Fruit fly (Drosophila melanogaster) whole organism, embryonic: Measurements from ENCODE around the gene CG33641.
A peak's percentile ranks its signal among the peaks of the same experiment; 100 is the strongest.

Experiments
- Aef1 ChIP-seq: fragments of 200-800 bp; sonication (Bioruptor generic); IDR thresholded peaks from 3 replicates; pipeline ENCODE4 v1.3.6; 2022; ENCODE audit warnings: missing biosample characterization, missing genetic modification characterization
- B-H2 ChIP-seq: fragments of 200-800 bp; sonication (Bioruptor generic); optimal IDR thresholded peaks from 2 replicates; lab custom pipeline; 2018; ENCODE audit warnings: missing biosample characterization, mild to moderate bottlenecking, missing genetic modification characterization
- CG10321 ChIP-seq: fragments of 200-800 bp; sonication (Bioruptor generic); IDR thresholded peaks from 2 replicates; pipeline ENCODE4 v1.3.6; 2022; ENCODE audit warnings: missing biosample characterization, missing genetic modification characterization
- CG11695 ChIP-seq: fragments of 200-800 bp; sonication (Bioruptor generic); IDR thresholded peaks from 3 replicates; pipeline ENCODE4 v1.3.6; 2022; ENCODE audit warnings: missing biosample characterization, missing genetic modification characterization
- CG1233 ChIP-seq: fragments of 200-800 bp; sonication (Bioruptor generic); optimal IDR thresholded peaks from 4 replicates; lab custom pipeline; 2018; ENCODE audit warnings: missing biosample characterization, mild to moderate bottlenecking, missing genetic modification characterization
- CG12659 ChIP-seq: fragments of 200-800 bp; sonication (Bioruptor generic); optimal IDR thresholded peaks from 3 replicates; lab custom pipeline; 2017; ENCODE audit warnings: mild to moderate bottlenecking, missing biosample characterization, missing genetic modification reagents, missing genetic modification characterization
- CG12769 ChIP-seq: fragments of 200-800 bp; sonication (Bioruptor generic); optimal IDR thresholded peaks from 2 replicates; lab custom pipeline; 2019; ENCODE audit warnings: missing biosample characterization, mild to moderate bottlenecking, missing genetic modification characterization, moderate library complexity
- CG13287 ChIP-seq: fragments of 200-800 bp; sonication (Bioruptor generic); IDR thresholded peaks from 2 replicates; pipeline ENCODE4 v1.3.6; 2022; ENCODE audit warnings: missing biosample characterization, missing genetic modification characterization; ENCODE audit not compliant: partially characterized antibody
- CG13775 ChIP-seq: fragments of 200-800 bp; sonication (Bioruptor generic); optimal IDR thresholded peaks from 3 replicates; lab custom pipeline; 2017; ENCODE audit warnings: missing biosample characterization, mild to moderate bottlenecking, missing genetic modification characterization
- CG14014 ChIP-seq: fragments of 200-800 bp; sonication (Bioruptor generic); IDR thresholded peaks from 2 replicates; pipeline ENCODE4 v1.3.6; 2022; ENCODE audit warnings: missing biosample characterization, missing genetic modification characterization
- CG15269 ChIP-seq: fragments of 200-800 bp; sonication (Bioruptor generic); optimal IDR thresholded peaks from 2 replicates; lab custom pipeline; 2018; ENCODE audit warnings: missing biosample characterization, mild to moderate bottlenecking, missing genetic modification characterization, moderate library complexity
- CG1832 ChIP-seq: fragments of 200-800 bp; sonication (Bioruptor generic); optimal IDR thresholded peaks from 2 replicates; lab custom pipeline; 2017; ENCODE audit warnings: missing biosample characterization, mild to moderate bottlenecking, missing genetic modification characterization, inconsistent platforms
- CG18476 ChIP-seq: fragments of 200-800 bp; sonication (Bioruptor generic); optimal IDR thresholded peaks from 2 replicates; lab custom pipeline; 2016; ENCODE audit warnings: missing biosample characterization, mild to moderate bottlenecking, missing genetic modification characterization
- CG2678 ChIP-seq: fragments of 200-800 bp; sonication (Bioruptor generic); optimal IDR thresholded peaks from 3 replicates; lab custom pipeline; 2019; ENCODE audit warnings: missing biosample characterization, mild to moderate bottlenecking, missing genetic modification characterization, moderate library complexity
- CG30403 ChIP-seq: fragments of 200-800 bp; sonication (Bioruptor generic); optimal IDR thresholded peaks from 3 replicates; lab custom pipeline; 2016; ENCODE audit warnings: missing biosample characterization, missing genetic modification characterization
- CG6272 ChIP-seq: fragments of 200-800 bp; sonication (Bioruptor generic); IDR thresholded peaks from 2 replicates; pipeline ENCODE4 v1.3.6; 2022; ENCODE audit warnings: missing biosample characterization, missing genetic modification characterization
- CG6689 ChIP-seq: fragments of 200-800 bp; sonication (Bioruptor generic); IDR thresholded peaks from 2 replicates; pipeline ENCODE4 v1.3.6; 2022; ENCODE audit warnings: missing biosample characterization, missing genetic modification characterization
- CG6791 ChIP-seq: fragments of 200-800 bp; sonication (Bioruptor generic); IDR thresholded peaks from 3 replicates; pipeline ENCODE4 v1.3.6; 2022; ENCODE audit warnings: missing biosample characterization, missing genetic modification characterization; ENCODE audit not compliant: partially characterized antibody
- CG7271 ChIP-seq: fragments of 200-800 bp; sonication (Bioruptor generic); optimal IDR thresholded peaks from 2 replicates; lab custom pipeline; 2018; ENCODE audit warnings: missing biosample characterization, mild to moderate bottlenecking, missing genetic modification characterization, moderate library complexity
- CG7839 ChIP-seq: fragments of 200-800 bp; sonication (Bioruptor generic); optimal IDR thresholded peaks from 3 replicates; lab custom pipeline; 2018; ENCODE audit warnings: missing biosample characterization, mild to moderate bottlenecking, missing genetic modification characterization, moderate library complexity
- CG8944 ChIP-seq: fragments of 200-800 bp; sonication (Bioruptor generic); optimal IDR thresholded peaks from 3 replicates; lab custom pipeline; 2016; ENCODE audit warnings: missing biosample characterization, missing genetic modification characterization
- CG9876 ChIP-seq: fragments of 200-800 bp; sonication (Bioruptor generic); optimal IDR thresholded peaks from 2 replicates; lab custom pipeline; 2016; ENCODE audit warnings: missing biosample characterization, missing genetic modification characterization
- Camta ChIP-seq: fragments of 200-800 bp; sonication (Bioruptor generic); optimal IDR thresholded peaks from 2 replicates; lab custom pipeline; 2016; ENCODE audit warnings: missing biosample characterization, missing genetic modification characterization
- D19B ChIP-seq: fragments of 200-800 bp; sonication (Bioruptor generic); optimal IDR thresholded peaks from 2 replicates; lab custom pipeline; 2017; ENCODE audit warnings: missing biosample characterization, mild to moderate bottlenecking, missing genetic modification characterization
- Dad ChIP-seq: fragments of 200-800 bp; sonication (Bioruptor generic); optimal IDR thresholded peaks from 3 replicates; lab custom pipeline; 2016; ENCODE audit warnings: missing biosample characterization, missing genetic modification characterization
- HLH3B ChIP-seq: fragments of 200-800 bp; sonication (Bioruptor generic); IDR thresholded peaks from 2 replicates; pipeline ENCODE4 v1.3.6; 2022; ENCODE audit warnings: missing biosample characterization, missing genetic modification characterization
- HmgZ ChIP-seq: fragments of 200-800 bp; sonication (Bioruptor generic); optimal IDR thresholded peaks from 2 replicates; lab custom pipeline; 2018; ENCODE audit warnings: missing biosample characterization, mild to moderate bottlenecking, missing genetic modification characterization
- Kr ChIP-seq: fragments of 200-800 bp; sonication (Bioruptor generic); optimal IDR thresholded peaks from 2 replicates; lab custom pipeline; 2017; ENCODE audit warnings: missing biosample characterization, mild to moderate bottlenecking, missing genetic modification characterization
- Mrtf ChIP-seq: fragments of 200-800 bp; sonication (Bioruptor generic); IDR thresholded peaks from 3 replicates; pipeline ENCODE4 v1.3.6; 2022; ENCODE audit warnings: missing biosample characterization, missing genetic modification characterization
- ab ChIP-seq: fragments of 200-800 bp; sonication (Bioruptor generic); optimal IDR thresholded peaks from 2 replicates; lab custom pipeline; 2016; ENCODE audit warnings: missing biosample characterization, missing genetic modification characterization
- dimm ChIP-seq: fragments of 200-800 bp; sonication (Bioruptor generic); IDR thresholded peaks from 2 replicates; pipeline ENCODE4 v1.3.6; 2022; ENCODE audit warnings: missing biosample characterization, missing genetic modification characterization
- dmrt11E ChIP-seq: fragments of 200-800 bp; sonication (Bioruptor generic); optimal IDR thresholded peaks from 3 replicates; lab custom pipeline; 2018; ENCODE audit warnings: missing biosample characterization, mild to moderate bottlenecking, missing genetic modification characterization, moderate library complexity
- dmrt99B ChIP-seq: fragments of 200-800 bp; sonication (Bioruptor generic); optimal IDR thresholded peaks from 2 replicates; lab custom pipeline; 2018; ENCODE audit warnings: missing biosample characterization, mild to moderate bottlenecking, missing genetic modification characterization, moderate library complexity
- ewg ChIP-seq: fragments of 200-800 bp; sonication (Bioruptor generic); optimal IDR thresholded peaks from 3 replicates; lab custom pipeline; 2017; ENCODE audit warnings: mild to moderate bottlenecking, missing biosample characterization, missing genetic modification reagents, missing genetic modification characterization
- fd96Cb ChIP-seq: fragments of 200-800 bp; sonication (Bioruptor generic); optimal IDR thresholded peaks from 2 replicates; lab custom pipeline; 2018; ENCODE audit warnings: missing biosample characterization, mild to moderate bottlenecking, missing genetic modification characterization, moderate library complexity
- jumu ChIP-seq: fragments of 200-800 bp; sonication (Bioruptor generic); optimal IDR thresholded peaks from 3 replicates; lab custom pipeline; 2016; ENCODE audit warnings: missing biosample characterization, missing genetic modification characterization
- kni ChIP-seq: fragments of 200-800 bp; sonication (Bioruptor generic); optimal IDR thresholded peaks from 3 replicates; lab custom pipeline; 2017; ENCODE audit warnings: mild to moderate bottlenecking, missing biosample characterization, missing genetic modification reagents, missing genetic modification characterization
- lmd ChIP-seq: fragments of 200-800 bp; sonication (Bioruptor generic); IDR thresholded peaks from 2 replicates; pipeline ENCODE4 v1.3.6; 2022; ENCODE audit warnings: missing biosample characterization, missing genetic modification characterization
- nmo ChIP-seq: fragments of 200-800 bp; sonication (Bioruptor generic); optimal IDR thresholded peaks from 2 replicates; lab custom pipeline; 2018; ENCODE audit warnings: missing biosample characterization, mild to moderate bottlenecking, missing genetic modification characterization, moderate library complexity
- nom ChIP-seq: fragments of 200-800 bp; sonication (Bioruptor generic); optimal IDR thresholded peaks from 2 replicates; lab custom pipeline; 2017; ENCODE audit warnings: missing biosample characterization, missing genetic modification characterization, mild to moderate bottlenecking, moderate library complexity, missing genetic modification reagents
- row ChIP-seq: fragments of 200-800 bp; sonication (Bioruptor generic); IDR thresholded peaks from 3 replicates; pipeline ENCODE4 v1.3.6; 2022; ENCODE audit warnings: missing biosample characterization, missing genetic modification characterization
- run ChIP-seq: fragments of 200-800 bp; sonication (Bioruptor generic); optimal IDR thresholded peaks from 3 replicates; lab custom pipeline; 2018; ENCODE audit warnings: missing biosample characterization, mild to moderate bottlenecking, missing genetic modification characterization
- scrt ChIP-seq: fragments of 200-800 bp; sonication (Bioruptor generic); optimal IDR thresholded peaks from 2 replicates; lab custom pipeline; 2018; ENCODE audit warnings: missing biosample characterization, mild to moderate bottlenecking, missing genetic modification characterization, moderate library complexity
- stwl ChIP-seq: fragments of 200-800 bp; sonication (Bioruptor generic); optimal IDR thresholded peaks from 3 replicates; lab custom pipeline; 2018; ENCODE audit warnings: missing biosample characterization, mild to moderate bottlenecking, missing genetic modification characterization, moderate library complexity
- trem ChIP-seq: fragments of 200-800 bp; optimal IDR thresholded peaks from 3 replicates; lab custom pipeline; 2019; ENCODE audit warnings: missing biosample characterization, mild to moderate bottlenecking, missing genetic modification characterization, moderate library complexity
- tx ChIP-seq: fragments of 200-800 bp; sonication (Bioruptor generic); optimal IDR thresholded peaks from 2 replicates; lab custom pipeline; 2016; ENCODE audit warnings: missing biosample characterization, missing genetic modification characterization

CG33641 gene

DNA sequence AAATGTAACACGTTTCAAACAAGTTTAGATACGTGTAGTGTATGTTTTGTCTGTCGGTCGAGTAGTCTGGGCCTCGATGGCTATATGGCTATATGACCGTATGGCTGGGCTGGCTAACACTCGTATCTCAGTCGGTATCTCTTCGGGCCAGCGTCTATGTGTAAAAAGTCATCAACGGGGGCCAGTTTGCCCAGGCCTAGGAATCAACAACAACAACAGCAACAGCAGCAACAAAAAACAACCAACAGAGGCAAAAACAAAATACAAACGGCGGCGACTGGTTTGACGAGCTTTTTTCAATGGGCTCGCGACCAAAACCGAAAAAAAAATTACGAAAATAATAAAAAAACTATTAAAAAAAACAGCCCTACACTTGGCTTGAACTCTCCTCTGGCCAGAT lies 16.8 kb downstream of the CG33641 start (continued):
- 0 out of 3 replicates have a peak, but pooled peaks have one; percentile 14 for TF ChIP-seq Aef1 (GFP tag; lab: Robert Waterston, UW)
- TF ChIP-seq dimm (GFP tag; lab: Robert Waterston, UW): no peak
- TF ChIP-seq ewg: no peak
- TF ChIP-seq ab (GFP tag; lab: Kevin White, UChicago): no peak
- TF ChIP-seq HLH3B (GFP tag; lab: Robert Waterston, UW): no peak
- no peak for TF ChIP-seq CG6689 (GFP tag; lab: Robert Waterston, UW)
- TF ChIP-seq stwl (tag; lab: Kevin White, UChicago): no peak
- no peak for TF ChIP-seq D19B

DNA sequence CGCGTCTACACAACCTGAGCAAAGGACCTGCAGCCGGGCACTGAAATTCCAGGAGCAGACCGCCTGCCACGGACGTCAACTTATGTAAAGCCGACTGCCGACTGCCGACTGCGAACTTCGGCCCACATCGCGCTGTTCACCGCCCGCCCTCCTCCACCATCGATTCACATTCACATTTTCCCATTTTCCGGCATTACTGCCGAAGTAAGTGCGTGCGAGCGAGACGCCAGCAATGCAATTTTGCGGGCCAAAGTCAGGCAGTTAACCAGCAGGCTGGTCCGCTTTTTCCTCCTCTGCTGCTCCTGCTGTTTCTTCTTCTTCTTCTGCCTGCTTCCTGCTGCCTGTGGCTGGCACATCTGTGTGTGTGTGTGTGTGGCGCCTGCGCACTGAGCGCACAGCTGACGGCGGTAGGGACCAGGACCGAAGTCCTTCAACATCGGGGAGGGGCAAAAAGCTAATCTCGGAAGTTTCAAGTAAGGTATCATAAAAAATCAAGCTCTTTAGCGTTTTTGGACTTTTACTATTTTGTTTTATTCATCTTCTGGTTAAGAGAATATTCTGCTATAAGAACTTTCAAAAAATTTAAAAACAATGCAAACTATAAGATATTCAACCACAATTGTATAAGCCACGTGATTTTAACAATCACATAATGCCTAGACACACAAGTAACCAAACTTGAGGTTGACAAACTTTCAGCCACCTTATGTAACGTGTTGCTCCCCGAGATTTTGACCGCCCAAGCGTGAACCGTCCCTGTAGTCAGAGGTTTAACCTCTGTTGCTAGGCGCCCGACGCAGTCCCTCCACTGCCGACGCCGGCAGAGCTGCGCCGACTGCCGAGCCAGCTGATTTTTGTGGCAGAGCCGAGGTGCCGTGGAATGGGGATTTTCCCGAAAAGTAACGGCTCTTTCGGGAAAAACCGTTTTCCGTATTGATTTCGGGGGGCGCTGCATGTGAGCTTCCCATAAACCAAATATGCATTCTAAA lies 19.2 kb downstream of the CG33641 start:
- TF ChIP-seq HmgZ (tag; lab: Kevin White, UChicago): peak; percentile 21
- TF ChIP-seq nom (GFP tag; lab: Kevin White, UChicago): peak; percentile 58
- TF ChIP-seq CG14014 (GFP tag; lab: Robert Waterston, UW): 0 out of 2 replicates have a peak, but pooled peaks have one; percentile 15
- peak; percentile 28 for TF ChIP-seq CG13775 (GFP tag; lab: Kevin White, UChicago)
- peak; percentile 19 for TF ChIP-seq tx (GFP tag; lab: Kevin White, UChicago)
- peak; percentile 5 for TF ChIP-seq Dad (GFP tag; lab: Kevin White, UChicago)
- peak; percentile 35 for TF ChIP-seq CG9876 (GFP tag; lab: Kevin White, UChicago)
- peak; percentile 10 for TF ChIP-seq CG12659
- peak; percentile 77 for TF ChIP-seq CG30403
- no peak for TF ChIP-seq Kr (GFP tag; lab: Kevin White, UChicago)
- peak; percentile 9 for TF ChIP-seq trem (tag; lab: Kevin White, UChicago)
- TF ChIP-seq CG13287 (GFP tag; lab: Robert Waterston, UW): no peak
- TF ChIP-seq CG18476: peak; percentile 32
- TF ChIP-seq CG6791 (GFP tag; lab: Robert Waterston, UW): peak; percentile 52; the same call in 2 of the 3 replicates
- no peak for TF ChIP-seq Mrtf (GFP tag; lab: Robert Waterston, UW)
- TF ChIP-seq CG10321 (GFP tag; lab: Robert Waterston, UW): peak; percentile 58
- TF ChIP-seq CG7839 (tag; lab: Kevin White, UChicago): peak; percentile 68
- TF ChIP-seq row: peak; percentile 73
- TF ChIP-seq CG2678 (tag; lab: Kevin White, UChicago): peak; percentile 72
- TF ChIP-seq kni (GFP tag; lab: Kevin White, UChicago): no peak
- TF ChIP-seq CG11695 (GFP tag; lab: Robert Waterston, UW): peak; percentile 41; the same call in 1 of the 3 replicates
- TF ChIP-seq CG1832 (GFP tag; lab: Kevin White, UChicago): peak; percentile 51
- peak; percentile 53 for TF ChIP-seq CG15269 (tag; lab: Kevin White, UChicago)
- TF ChIP-seq CG6272 (GFP tag; lab: Robert Waterston, UW): no peak
- peak; percentile 57 for TF ChIP-seq lmd (GFP tag; lab: Robert Waterston, UW)
- TF ChIP-seq fd96Cb (tag; lab: Kevin White, UChicago): peak; percentile 34
- TF ChIP-seq CG7271 (tag; lab: Kevin White, UChicago): no peak
- peak; percentile 21 for TF ChIP-seq B-H2 (GFP tag; lab: Kevin White, UChicago)
- peak; percentile 52 for TF ChIP-seq CG1233 (GFP tag; lab: Kevin White, UChicago)
- peak; percentile 58 for TF ChIP-seq dmrt11E
- peak; percentile 62 for TF ChIP-seq scrt (GFP tag; lab: Kevin White, UChicago)
- peak; percentile 52 for TF ChIP-seq CG12769
- no peak for TF ChIP-seq run (tag; lab: Kevin White, UChicago)
- TF ChIP-seq dmrt99B: peak; percentile 57
- TF ChIP-seq Camta (GFP tag; lab: Kevin White, UChicago): peak; percentile 38
- peak; percentile 50 for TF ChIP-seq CG8944 (GFP tag; lab: Kevin White, UChicago)
- TF ChIP-seq nmo (GFP tag; lab: Kevin White, UChicago): peak; percentile 55
- peak; percentile 37 for TF ChIP-seq jumu (GFP tag; lab: Kevin White, UChicago)
